Worm (Caenorhabditis elegans) whole organism, L4/young adult: ENCODE results near the gene hpr-9.

Source experiments
- W03F9.2 ChIP-seq: fragments of 150-350 bp; optimal IDR thresholded peaks from 2 replicates; lab custom pipeline; 2014; ENCODE audit warnings: missing biosample characterization, missing genetic modification characterization
- dao-5 ChIP-seq: sonication (generic microtip); optimal IDR thresholded peaks from 2 replicates; lab custom pipeline; 2016; ENCODE audit warnings: missing genotype, missing genetic modification characterization, moderate library complexity, missing compliant biosample characterization
- him-1 ChIP-seq: sonication (generic microtip); optimal IDR thresholded peaks from 2 replicates; lab custom pipeline; 2016; ENCODE audit warnings: missing genotype, missing genetic modification reagents, missing genetic modification characterization, missing compliant biosample characterization

DNA sequence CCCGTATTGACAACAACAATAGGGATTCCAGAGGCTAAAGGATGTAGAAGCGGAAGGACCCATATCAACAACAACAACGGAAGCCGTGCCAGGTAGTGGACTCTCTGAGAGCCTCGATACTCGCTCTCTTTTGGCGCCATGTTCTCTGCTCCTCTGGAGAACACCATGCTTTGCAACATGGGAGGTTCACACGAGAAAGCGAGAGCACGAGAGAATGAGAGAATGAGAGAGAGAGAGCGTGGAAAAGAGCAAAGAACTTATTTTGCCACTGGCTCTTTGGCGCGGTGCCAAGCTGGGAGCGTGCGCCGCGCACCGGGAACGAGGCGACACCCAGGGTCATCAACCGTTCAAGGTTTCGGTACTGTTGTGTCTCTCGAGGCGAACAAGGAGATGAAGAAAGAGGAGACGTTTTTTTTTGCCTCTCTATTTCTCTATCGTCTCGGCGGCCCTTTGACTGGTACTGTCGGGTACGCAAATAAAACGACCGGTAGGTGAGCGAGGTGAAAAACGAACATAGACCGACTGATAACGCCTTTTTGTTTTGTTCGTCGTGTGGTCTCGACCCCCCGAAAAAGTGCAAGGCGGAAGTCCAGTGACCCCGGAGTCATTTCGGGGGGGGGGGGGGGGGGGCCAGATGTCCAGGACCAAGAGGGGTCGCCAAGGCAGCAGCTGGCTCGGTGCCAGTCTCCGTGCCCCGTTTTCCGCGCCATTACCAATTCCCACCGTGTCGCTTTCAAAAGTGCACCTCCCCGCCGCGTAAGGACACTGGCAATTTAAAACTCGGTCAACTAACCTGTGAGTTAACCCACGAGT lies 11.4 kb downstream of the hpr-9 start, which contains the start of gene Y39A1A.10:
- TF ChIP-seq dao-5 (tag; lab: Kevin White, UChicago) (no peak), him-1 (no peak), W03F9.2 (tag; lab: Kevin White, UChicago) (no peak)
